Fruit fly (Drosophila melanogaster) whole organism, embryonic: ENCODE data around the gene CG5381.

Source experiments
- B-H1 ChIP-seq: fragments of 200-800 bp; sonication (Bioruptor generic); IDR thresholded peaks from 3 replicates; pipeline ENCODE4 v1.3.6; 2022; ENCODE audit warnings: missing biosample characterization, missing genetic modification characterization
- CG18764 ChIP-seq: fragments of 200-800 bp; sonication (Bioruptor generic); optimal IDR thresholded peaks from 3 replicates; lab custom pipeline; 2016; ENCODE audit warnings: missing biosample characterization, missing genetic modification characterization
- CG3163 ChIP-seq: fragments of 200-800 bp; sonication (Bioruptor generic); optimal IDR thresholded peaks from 3 replicates; lab custom pipeline; 2016; ENCODE audit warnings: missing biosample characterization, missing genetic modification characterization
- CG32772 ChIP-seq: fragments of 200-800 bp; sonication (Bioruptor generic); IDR thresholded peaks from 2 replicates; pipeline ENCODE4 v1.3.6; 2022; ENCODE audit warnings: missing biosample characterization, missing genetic modification characterization
- CG34224 ChIP-seq: fragments of 200-800 bp; sonication (Bioruptor generic); IDR thresholded peaks from 3 replicates; pipeline ENCODE4 v1.3.6; 2022; ENCODE audit warnings: missing biosample characterization, missing genetic modification characterization; ENCODE audit not compliant: partially characterized antibody
- CG6689 ChIP-seq: fragments of 200-800 bp; sonication (Bioruptor generic); IDR thresholded peaks from 2 replicates; pipeline ENCODE4 v1.3.6; 2022; ENCODE audit warnings: missing biosample characterization, missing genetic modification characterization
- YL-1 ChIP-seq: fragments of 200-800 bp; sonication (Bioruptor generic); optimal IDR thresholded peaks from 3 replicates; lab custom pipeline; 2017; ENCODE audit warnings: missing biosample characterization, mild to moderate bottlenecking, missing genetic modification characterization
- gt ChIP-seq: fragments of 200-800 bp; sonication (Bioruptor generic); IDR thresholded peaks from 2 replicates; pipeline ENCODE4 v1.3.6; 2022; ENCODE audit warnings: missing biosample characterization, missing genetic modification characterization
- kay ChIP-seq: fragments of 200-800 bp; sonication (Bioruptor generic); optimal IDR thresholded peaks from 2 replicates; lab custom pipeline; 2016; ENCODE audit warnings: missing biosample characterization, missing genetic modification characterization

DNA sequence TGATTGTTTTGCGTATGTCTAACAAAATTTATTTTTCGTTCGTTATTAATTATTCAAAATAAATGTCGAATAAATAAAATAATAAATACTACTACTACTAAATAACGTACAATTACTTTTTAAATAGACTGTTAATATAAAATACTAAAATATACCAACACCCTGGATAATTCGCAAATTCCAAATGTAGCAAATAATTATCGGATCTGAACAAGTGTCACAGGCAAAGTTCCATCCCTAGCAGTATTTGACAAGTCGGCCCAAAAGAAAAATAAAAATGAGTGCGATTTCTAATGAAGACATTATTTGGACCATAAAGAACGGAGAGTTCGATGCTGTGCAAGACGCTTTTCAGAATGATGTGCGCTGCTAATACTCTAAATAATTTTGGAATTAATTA lies 18.5 kb upstream of the CG5381 start, which contains the start of gene CG31715:
- TF ChIP-seq B-H1 (GFP tag; lab: Robert Waterston, UW) = no peak
- TF ChIP-seq YL-1 = peak; percentile 21
- no peak for TF ChIP-seq kay (GFP tag; lab: Kevin White, UChicago)
- no peak for TF ChIP-seq CG6689
- no peak for TF ChIP-seq CG3163 (GFP tag; lab: Kevin White, UChicago)
- TF ChIP-seq CG32772 = no peak
- peak; percentile 72 for TF ChIP-seq CG34224 (GFP tag; lab: Robert Waterston, UW)
- no peak for TF ChIP-seq gt (GFP tag; lab: Robert Waterston, UW)
- TF ChIP-seq CG18764 (GFP tag; lab: Kevin White, UChicago) = no peak
